Worm (Caenorhabditis elegans) whole organism, L2 larva: Measurements from ENCODE around the gene flor-1.

Experiments used
- aly-2 ChIP-seq: fragments of 150-350 bp; optimal IDR thresholded peaks from 2 replicates; lab custom pipeline; 2014; ENCODE audit warnings: missing biosample characterization, missing genetic modification characterization
- blmp-1 ChIP-seq: sonication (generic microtip); optimal IDR thresholded peaks from 2 replicates; lab custom pipeline; 2017; ENCODE audit warnings: missing genetic modification characterization, mild to moderate bottlenecking, missing compliant biosample characterization, antibody characterized with exemption, moderate library complexity; ENCODE audit not compliant: insufficient read depth
- ceh-16 ChIP-seq: fragments of 150-350 bp; optimal IDR thresholded peaks from 2 replicates; lab custom pipeline; 2014; ENCODE audit warnings: missing biosample characterization, missing genetic modification characterization
- crh-2 ChIP-seq: sonication (generic microtip); optimal IDR thresholded peaks from 2 replicates; lab custom pipeline; 2017; ENCODE audit warnings: missing biosample characterization, missing genetic modification characterization
- dmd-4 ChIP-seq: sonication (generic microtip); optimal IDR thresholded peaks from 2 replicates; lab custom pipeline; 2017; ENCODE audit warnings: missing biosample characterization, missing genetic modification characterization
- lin-11 ChIP-seq: fragments of 150-350 bp; sonication (generic microtip); optimal IDR thresholded peaks from 2 replicates; lab custom pipeline; 2014; ENCODE audit warnings: missing biosample characterization, missing genetic modification characterization, inconsistent platforms, mixed read lengths
- nhr-11 ChIP-seq: fragments of 150-350 bp; optimal IDR thresholded peaks from 2 replicates; lab custom pipeline; 2014; ENCODE audit warnings: missing biosample characterization, missing genetic modification characterization
- nhr-21 ChIP-seq: fragments of 150-350 bp; optimal IDR thresholded peaks from 2 replicates; lab custom pipeline; 2014; ENCODE audit warnings: missing biosample characterization, missing genetic modification characterization
- nhr-23 ChIP-seq: fragments of 150-350 bp; optimal IDR thresholded peaks from 2 replicates; lab custom pipeline; 2014; ENCODE audit warnings: missing biosample characterization, missing genetic modification reagents, missing genetic modification characterization
- skn-1 ChIP-seq: sonication (generic microtip); optimal IDR thresholded peaks from 2 replicates; lab custom pipeline; 2017; ENCODE audit warnings: missing biosample characterization, missing genetic modification characterization
- sma-3 ChIP-seq: sonication (generic microtip); optimal IDR thresholded peaks from 2 replicates; lab custom pipeline; 2016; ENCODE audit warnings: missing genetic modification reagents, missing genetic modification characterization, missing compliant biosample characterization
- unc-55 ChIP-seq: fragments of 150-350 bp; sonication (generic microtip); optimal IDR thresholded peaks from 3 replicates; lab custom pipeline; 2014; ENCODE audit warnings: missing biosample characterization, missing genetic modification reagents, missing genetic modification characterization
- unc-62 ChIP-seq: fragments of 150-350 bp; optimal IDR thresholded peaks from 2 replicates; lab custom pipeline; 2014; ENCODE audit warnings: missing biosample characterization, missing genetic modification reagents, missing genetic modification characterization
- ztf-11 ChIP-seq: sonication (generic microtip); optimal IDR thresholded peaks from 2 replicates; lab custom pipeline; 2017; ENCODE audit warnings: missing biosample characterization, missing genetic modification characterization

DNA sequence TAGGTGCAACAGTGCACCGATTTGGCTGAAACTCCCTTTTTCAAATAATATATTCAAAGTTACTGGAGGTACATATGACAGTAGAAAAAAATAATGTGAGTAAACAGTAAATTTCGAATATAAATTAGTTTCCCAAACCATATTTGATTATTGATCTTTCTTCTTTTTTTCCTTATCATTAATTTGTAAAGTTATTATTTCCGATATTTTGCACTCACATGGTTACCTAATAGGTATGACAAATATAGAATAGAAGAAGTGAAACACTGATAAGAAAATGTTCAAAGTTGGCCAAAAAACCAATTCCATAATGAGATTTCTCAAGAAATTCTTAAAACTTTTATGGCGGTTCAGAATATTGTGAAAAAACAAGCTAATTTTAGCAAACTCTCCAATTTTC lies 20.4 kb upstream of the flor-1 start:
- TF ChIP-seq nhr-11 (no peak), dmd-4 (tag; lab: Kevin White, UChicago) (no peak), unc-55 (GFP tag; lab: Kevin White, UChicago) (no peak), skn-1 (tag; lab: Kevin White, UChicago) (no peak), unc-62 (GFP tag; lab: Kevin White, UChicago) (no peak), nhr-21 (no peak), blmp-1 (tag; lab: Kevin White, UChicago) (no peak), sma-3 (GFP tag; lab: Kevin White, UChicago) (no peak), crh-2 (no peak), aly-2 (tag; lab: Kevin White, UChicago) (no peak), nhr-23 (tag; lab: Kevin White, UChicago) (no peak), ceh-16 (tag; lab: Kevin White, UChicago) (no peak), lin-11 (tag; lab: Kevin White, UChicago) (no peak), ztf-11 (no peak)
